Worm (Caenorhabditis elegans): ENCODE results near the gene Y57G11C.51.
A peak's percentile ranks its signal among the peaks of the same experiment; 100 is the strongest.

- no peak for TF ChIP-seq ama-1 (optimal IDR thresholded peaks at IDR 0.05)
- peak in 1 of 2 experiments; percentile 41 for TF ChIP-seq ama-1 (GFP tag; optimal IDR thresholded peaks at IDR 0.05)
- 0 out of 2 replicates have a peak, but pooled peaks have one; percentile 26 for TF ChIP-seq egl-44 (GFP tag; IDR thresholded peaks at IDR 0.05)
- no peak for TF ChIP-seq F57A8.1 (GFP tag; optimal IDR thresholded peaks at IDR 0.05)
- TF ChIP-seq T26A5.8 (tag; optimal IDR thresholded peaks at IDR 0.05): no peak
- TF ChIP-seq pha-4 (tag; optimal IDR thresholded peaks at IDR 0.05): no peak
- TF ChIP-seq chd-7 (tag; optimal IDR thresholded peaks at IDR 0.05): no peak
- TF ChIP-seq egrh-3 (GFP tag; IDR thresholded peaks at IDR 0.05): no peak
- no peak for TF ChIP-seq sdz-38 (tag; optimal IDR thresholded peaks at IDR 0.05)
- TF ChIP-seq snpc-3.4 (tag; optimal IDR thresholded peaks at IDR 0.05): peak; percentile 95
- 0 out of 2 replicates have a peak, but pooled peaks have one; percentile 47 for TF ChIP-seq Y95B8A.8 (GFP tag; IDR thresholded peaks at IDR 0.05)
Observed at ce11 chrIV:14764719-14765173, 9.6 kb downstream of the Y57G11C.51 start.

All from whole organism, young adult.